Worm (Caenorhabditis elegans) whole organism, L3 larva: ENCODE data around the gene F32D8.11.
A peak's percentile ranks its signal among the peaks of the same experiment; 100 is the strongest.

Source experiments
- R02D3.7 ChIP-seq: fragments of 150-350 bp; optimal IDR thresholded peaks from 2 replicates; lab custom pipeline; 2014; ENCODE audit warnings: missing biosample characterization, missing genetic modification characterization
- ZK546.5 ChIP-seq: sonication (generic microtip); optimal IDR thresholded peaks from 2 replicates; lab custom pipeline; 2017; ENCODE audit warnings: missing biosample characterization, missing genetic modification characterization
- aly-2 ChIP-seq: fragments of 150-350 bp; optimal IDR thresholded peaks from 2 replicates; lab custom pipeline; 2014; ENCODE audit warnings: missing biosample characterization, missing genetic modification characterization
- ama-1 ChIP-seq: fragments of 150-350 bp; optimal IDR thresholded peaks from 2 replicates; lab custom pipeline; 2018
- ceh-16 ChIP-seq: sonication (generic microtip); optimal IDR thresholded peaks from 2 replicates; lab custom pipeline; 2017; ENCODE audit warnings: missing biosample characterization, missing genetic modification characterization
- ceh-82 ChIP-seq: fragments of 150-350 bp; optimal IDR thresholded peaks from 2 replicates; lab custom pipeline; 2014; ENCODE audit warnings: missing biosample characterization, missing genetic modification characterization
- ceh-9 ChIP-seq: sonication (generic microtip); optimal IDR thresholded peaks from 2 replicates; lab custom pipeline; 2018; ENCODE audit warnings: missing biosample characterization, missing genetic modification characterization
- daf-12 ChIP-seq: fragments of 150-350 bp; optimal IDR thresholded peaks from 2 replicates; lab custom pipeline; 2014; ENCODE audit warnings: missing biosample characterization, missing genetic modification reagents, missing genetic modification characterization
- egl-27 ChIP-seq: sonication (generic microtip); optimal IDR thresholded peaks from 4 replicates; lab custom pipeline; 2017; ENCODE audit warnings: missing biosample characterization, missing genetic modification reagents, missing genetic modification characterization
- egl-5 ChIP-seq: fragments of 150-350 bp; optimal IDR thresholded peaks from 2 replicates; lab custom pipeline; 2017; ENCODE audit warnings: missing biosample characterization, missing genetic modification reagents, missing genetic modification characterization, inconsistent platforms
- elt-1 ChIP-seq: fragments of 150-350 bp; optimal IDR thresholded peaks from 2 replicates; lab custom pipeline; 2014; ENCODE audit warnings: missing biosample characterization, missing genetic modification characterization
- elt-2 ChIP-seq: sonication (generic microtip); optimal IDR thresholded peaks from 2 replicates; lab custom pipeline; 2016; ENCODE audit warnings: missing genetic modification reagents, mild to moderate bottlenecking, missing genetic modification characterization, missing compliant biosample characterization
- elt-3 ChIP-seq, 3 experiments: fragments of 150-350 bp in 1 of 3; sonication (generic microtip) in 2 of 3; optimal IDR thresholded peaks; 2 replicates in 2 of 3; 4 replicates in 1 of 3; lab custom pipeline; 2014 to 2017; ENCODE audit warnings: missing biosample characterization in 3 of 3, missing genetic modification characterization in 3 of 3
- eor-1 ChIP-seq, 2 experiments: fragments of 150-350 bp; optimal IDR thresholded peaks; 2 replicates each; lab custom pipeline; 2014 to 2018; ENCODE audit warnings: missing biosample characterization in 2 of 2, missing genetic modification characterization in 2 of 2
- fkh-10 ChIP-seq: sonication (generic microtip); optimal IDR thresholded peaks from 2 replicates; lab custom pipeline; 2017; ENCODE audit warnings: missing biosample characterization, missing genetic modification reagents, missing genetic modification characterization
- fkh-2 ChIP-seq: fragments of 150-350 bp; optimal IDR thresholded peaks from 2 replicates; lab custom pipeline; 2014; ENCODE audit warnings: missing biosample characterization, missing genetic modification reagents, missing genetic modification characterization
- fos-1 ChIP-seq: fragments of 150-350 bp; optimal IDR thresholded peaks from 2 replicates; lab custom pipeline; 2014; ENCODE audit warnings: missing biosample characterization, missing genetic modification characterization
- hmg-11 ChIP-seq: sonication (generic microtip); optimal IDR thresholded peaks from 2 replicates; lab custom pipeline; 2016; ENCODE audit warnings: missing genetic modification characterization, missing compliant biosample characterization
- jun-1 ChIP-seq: fragments of 150-350 bp; optimal IDR thresholded peaks from 2 replicates; lab custom pipeline; 2014; ENCODE audit warnings: missing biosample characterization, missing genetic modification reagents, missing genetic modification characterization
- lin-15B ChIP-seq: fragments of 150-350 bp; optimal IDR thresholded peaks from 2 replicates; lab custom pipeline; 2014; ENCODE audit warnings: missing biosample characterization, missing genetic modification characterization
- lsy-12 ChIP-seq: sonication (generic microtip); optimal IDR thresholded peaks from 2 replicates; lab custom pipeline; 2016; ENCODE audit warnings: mild to moderate bottlenecking, missing genetic modification characterization, missing compliant biosample characterization
- mdl-1 ChIP-seq: fragments of 150-350 bp; optimal IDR thresholded peaks from 2 replicates; lab custom pipeline; 2014; ENCODE audit warnings: missing biosample characterization, missing genetic modification characterization
- nfya-1 ChIP-seq: sonication (generic microtip); optimal IDR thresholded peaks from 2 replicates; lab custom pipeline; 2017; ENCODE audit warnings: missing genetic modification characterization, mild to moderate bottlenecking, missing compliant biosample characterization, antibody characterized with exemption, moderate library complexity; ENCODE audit not compliant: insufficient read depth
- nhr-11 ChIP-seq: fragments of 150-350 bp; optimal IDR thresholded peaks from 2 replicates; lab custom pipeline; 2014; ENCODE audit warnings: missing biosample characterization, missing genetic modification characterization
- nhr-12 ChIP-seq: fragments of 150-350 bp; optimal IDR thresholded peaks from 2 replicates; lab custom pipeline; 2014; ENCODE audit warnings: missing biosample characterization, missing genetic modification characterization
- nhr-23 ChIP-seq: fragments of 150-350 bp; optimal IDR thresholded peaks from 2 replicates; lab custom pipeline; 2014; ENCODE audit warnings: missing biosample characterization, missing genetic modification reagents, missing genetic modification characterization
- nhr-237 ChIP-seq: fragments of 150-350 bp; optimal IDR thresholded peaks from 2 replicates; lab custom pipeline; 2014; ENCODE audit warnings: missing biosample characterization, missing genetic modification characterization
- nhr-25 ChIP-seq: sonication (generic microtip); optimal IDR thresholded peaks from 2 replicates; lab custom pipeline; 2017; ENCODE audit warnings: missing biosample characterization, missing genetic modification characterization
- nhr-28 ChIP-seq: fragments of 150-350 bp; optimal IDR thresholded peaks from 2 replicates; lab custom pipeline; 2014; ENCODE audit warnings: missing biosample characterization, missing genetic modification characterization
- nhr-43 ChIP-seq: sonication (generic microtip); optimal IDR thresholded peaks from 2 replicates; lab custom pipeline; 2016; ENCODE audit warnings: mild to moderate bottlenecking, missing genetic modification characterization, missing compliant biosample characterization; ENCODE audit not compliant: poor library complexity, severe bottlenecking
- nhr-67 ChIP-seq: fragments of 150-350 bp; optimal IDR thresholded peaks from 2 replicates; lab custom pipeline; 2014; ENCODE audit warnings: missing biosample characterization, missing genetic modification characterization
- nhr-76 ChIP-seq: fragments of 150-350 bp; sonication (generic microtip); optimal IDR thresholded peaks from 5 replicates; lab custom pipeline; 2014; ENCODE audit warnings: missing biosample characterization, missing genetic modification characterization
- nhr-77 ChIP-seq: fragments of 150-350 bp; optimal IDR thresholded peaks from 2 replicates; lab custom pipeline; 2014; ENCODE audit warnings: missing biosample characterization, missing genetic modification characterization
- pha-4 ChIP-seq: fragments of 150-350 bp; optimal IDR thresholded peaks from 2 replicates; lab custom pipeline; 2014; ENCODE audit warnings: missing biosample characterization, missing genetic modification reagents, missing genetic modification characterization
- pqm-1 ChIP-seq: fragments of 150-350 bp; optimal IDR thresholded peaks from 2 replicates; lab custom pipeline; 2017; ENCODE audit warnings: missing biosample characterization, missing genetic modification characterization, inconsistent platforms
- sea-2 ChIP-seq: fragments of 150-350 bp; sonication (generic microtip); optimal IDR thresholded peaks from 4 replicates; lab custom pipeline; 2014; ENCODE audit warnings: missing biosample characterization, missing genetic modification reagents, missing genetic modification characterization
- skn-1 ChIP-seq: fragments of 150-350 bp; optimal IDR thresholded peaks from 2 replicates; lab custom pipeline; 2014; ENCODE audit warnings: missing biosample characterization, missing genetic modification characterization
- snpc-4 ChIP-seq: fragments of 150-350 bp; optimal IDR thresholded peaks from 2 replicates; lab custom pipeline; 2014; ENCODE audit warnings: missing biosample characterization, missing genetic modification characterization
- unc-39 ChIP-seq: sonication (generic microtip); optimal IDR thresholded peaks from 4 replicates; lab custom pipeline; 2017; ENCODE audit warnings: missing biosample characterization, missing genetic modification characterization
- unc-62 ChIP-seq: fragments of 150-350 bp; sonication (generic microtip); optimal IDR thresholded peaks from 4 replicates; lab custom pipeline; 2014; ENCODE audit warnings: missing biosample characterization, missing genetic modification reagents, missing genetic modification characterization
- zag-1 ChIP-seq: fragments of 150-350 bp; optimal IDR thresholded peaks from 2 replicates; lab custom pipeline; 2014; ENCODE audit warnings: missing biosample characterization, missing genetic modification characterization
- ztf-11 ChIP-seq: fragments of 150-350 bp; optimal IDR thresholded peaks from 2 replicates; lab custom pipeline; 2014; ENCODE audit warnings: missing biosample characterization, missing genetic modification characterization
- ztf-4 ChIP-seq: fragments of 150-350 bp; optimal IDR thresholded peaks from 2 replicates; lab custom pipeline; 2014; ENCODE audit warnings: missing biosample characterization, missing genetic modification characterization

The F32D8.11 gene

ce11 chrV:10901125-10901524 lies 12.2 kb upstream of the F32D8.11 start, which contains the start of gene spp-16:
TSS of gene spp-16 (minus strand) at chrV:10901303.
- TF ChIP-seq ceh-82 (tag; lab: Kevin White, UChicago), result no peak
- TF ChIP-seq skn-1 (tag; lab: Kevin White, UChicago), result no peak
- TF ChIP-seq nhr-67 (tag; lab: Kevin White, UChicago), result no peak
- no peak for TF ChIP-seq ztf-11 (tag; lab: Kevin White, UChicago)
- peak; percentile 25 for TF ChIP-seq pqm-1 (tag; lab: Kevin White, UChicago)
- TF ChIP-seq nhr-11, result no peak
- no peak for TF ChIP-seq unc-39 (tag; lab: Kevin White, UChicago)
- peak; percentile 56 for TF ChIP-seq elt-2 (tag; lab: Kevin White, UChicago)
- no peak for TF ChIP-seq ceh-16 (tag; lab: Kevin White, UChicago)
- TF ChIP-seq nhr-28 (tag; lab: Kevin White, UChicago), result no peak
- TF ChIP-seq nhr-12 (tag; lab: Kevin White, UChicago), result no peak
- TF ChIP-seq fos-1 (tag; lab: Kevin White, UChicago), result no peak
- TF ChIP-seq egl-27 (tag; lab: Kevin White, UChicago), result no peak
- TF ChIP-seq, all 47 proteins: peak for 2

- TF ChIP-seq elt-1 (peak; percentile 29), nhr-25 (tag; lab: Kevin White, UChicago) (peak; percentile 54), nhr-237 (tag; lab: Kevin White, UChicago) (no peak), zag-1 (tag; lab: Kevin White, UChicago) (no peak), nhr-67 (tag; lab: Kevin White, UChicago) (no peak), nhr-12 (tag; lab: Kevin White, UChicago) (no peak), pqm-1 (tag; lab: Kevin White, UChicago) (no peak), aly-2 (tag; lab: Kevin White, UChicago) (no peak), nhr-11 (no peak), nhr-23 (tag; lab: Kevin White, UChicago) (no peak)
Measured at ce11 chrV:10898629-10899028, 9.7 kb upstream of the F32D8.11 start.

ce11 chrV:10898107-10898506 lies 9.2 kb upstream of the F32D8.11 start, which contains the start of gene F32D8.7:
TSS of gene F32D8.7 (plus strand) at chrV:10898435.
- TF ChIP-seq nhr-23 (tag; lab: Kevin White, UChicago), result peak; percentile 1
- no peak for TF ChIP-seq elt-1

ce11 chrV:10897172-10897571 lies 8.2 kb upstream of the F32D8.11 start:
- TF ChIP-seq nhr-77 (tag; lab: Kevin White, UChicago) (peak; percentile 95), lin-15B (tag; lab: Kevin White, UChicago) (peak; percentile 99), nhr-11 (peak; percentile 96), mdl-1 (tag; lab: Kevin White, UChicago) (peak; percentile 69), ceh-82 (tag; lab: Kevin White, UChicago) (peak; percentile 96), nhr-25 (tag; lab: Kevin White, UChicago) (peak; percentile 100), jun-1 (tag; lab: Kevin White, UChicago) (peak; percentile 97), fkh-10 (GFP tag; lab: Kevin White, UChicago) (peak; percentile 91), ceh-9 (peak; percentile 11), daf-12 (tag; lab: Kevin White, UChicago) (peak; percentile 65), nhr-237 (tag; lab: Kevin White, UChicago) (no peak), elt-3 (tag; optimal IDR thresholded peaks at IDR 0.05; lab: Kevin White, UChicago) (peak; percentile 67 to 96 (median 72)), fkh-2 (tag; lab: Kevin White, UChicago) (peak; percentile 59), ztf-4 (tag; lab: Kevin White, UChicago) (peak; percentile 90), zag-1 (tag; lab: Kevin White, UChicago) (peak; percentile 89), egl-5 (peak; percentile 97), egl-27 (tag; lab: Kevin White, UChicago) (peak; percentile 74), nfya-1 (tag; lab: Kevin White, UChicago) (peak; percentile 98), unc-62 (peak; percentile 91), ztf-11 (tag; lab: Kevin White, UChicago) (no peak), pqm-1 (tag; lab: Kevin White, UChicago) (peak; percentile 92), ceh-16 (tag; lab: Kevin White, UChicago) (peak; percentile 28), R02D3.7 (peak; percentile 94), sea-2 (GFP tag; lab: Kevin White, UChicago) (peak; percentile 53), ama-1 (peak; percentile 91), snpc-4 (peak; percentile 96), elt-2 (tag; lab: Kevin White, UChicago) (peak; percentile 93), nhr-23 (tag; lab: Kevin White, UChicago) (peak; percentile 100), unc-39 (tag; lab: Kevin White, UChicago) (no peak), nhr-67 (tag; lab: Kevin White, UChicago) (peak; percentile 48), hmg-11 (tag; lab: Kevin White, UChicago) (peak; percentile 95), skn-1 (tag; lab: Kevin White, UChicago) (peak; percentile 95), ZK546.5 (peak; percentile 100), eor-1 (tag; optimal IDR thresholded peaks at IDR 0.05; lab: Kevin White, UChicago) (peak in 1 of 2 experiments; percentile 9), elt-1 (peak; percentile 92), nhr-28 (tag; lab: Kevin White, UChicago) (peak; percentile 81), fos-1 (tag; lab: Kevin White, UChicago) (peak; percentile 85), nhr-43 (tag; lab: Kevin White, UChicago) (peak; percentile 99), pha-4 (peak; percentile 99), lsy-12 (tag; lab: Kevin White, UChicago) (peak; percentile 99), nhr-12 (tag; lab: Kevin White, UChicago) (no peak), nhr-76 (tag; lab: Kevin White, UChicago) (peak; percentile 87)
